Worm (Caenorhabditis elegans) whole organism, L4 larva: Measurements from ENCODE around the gene C49F8.14.

Experiments used
- F10B5.3 ChIP-seq: sonication (generic microtip); optimal IDR thresholded peaks from 2 replicates; lab custom pipeline; 2016; ENCODE audit warnings: mild to moderate bottlenecking, missing genetic modification characterization, missing compliant biosample characterization
- ZK546.5 ChIP-seq, 2 experiments: sonication (generic microtip); optimal IDR thresholded peaks; 2 replicates each; lab custom pipeline; 2017; ENCODE audit warnings: missing biosample characterization in 2 of 2, missing genetic modification characterization in 2 of 2
- aly-2 ChIP-seq: sonication (generic microtip); optimal IDR thresholded peaks from 2 replicates; lab custom pipeline; 2018; ENCODE audit warnings: missing biosample characterization, missing genetic modification characterization
- ceh-28 ChIP-seq: fragments of 150-350 bp; optimal IDR thresholded peaks from 2 replicates; lab custom pipeline; 2014; ENCODE audit warnings: missing biosample characterization, missing genetic modification reagents, missing genetic modification characterization
- ceh-32 ChIP-seq: sonication (generic microtip); optimal IDR thresholded peaks from 2 replicates; lab custom pipeline; 2016; ENCODE audit warnings: mild to moderate bottlenecking, missing genetic modification characterization, missing compliant biosample characterization; ENCODE audit not compliant: poor library complexity
- ceh-82 ChIP-seq: sonication (generic microtip); optimal IDR thresholded peaks from 2 replicates; lab custom pipeline; 2017; ENCODE audit warnings: missing biosample characterization, missing genetic modification characterization
- ces-1 ChIP-seq: fragments of 150-350 bp; sonication (generic microtip); optimal IDR thresholded peaks from 4 replicates; lab custom pipeline; 2014; ENCODE audit warnings: missing biosample characterization, missing genetic modification reagents, missing genetic modification characterization
- ctbp-1 ChIP-seq: fragments of 200-800 bp; sonication (Bioruptor generic); IDR thresholded peaks from 2 replicates; pipeline ENCODE4 v1.3.6; 2022; ENCODE audit warnings: missing genetic modification reagents, missing genetic modification characterization, missing compliant biosample characterization
- daf-16 ChIP-seq, 3 experiments: sonication (generic microtip); optimal IDR thresholded peaks; 2 replicates each; lab custom pipeline; 2016 to 2017; ENCODE audit warnings: missing genetic modification characterization in 3 of 3, missing genetic modification reagents in 3 of 3, mild to moderate bottlenecking in 2 of 3, missing compliant biosample characterization in 2 of 3, missing biosample characterization in 1 of 3, moderate library complexity in 1 of 3
- dmd-6 ChIP-seq: fragments of 200-800 bp; sonication (Bioruptor generic); IDR thresholded peaks from 2 replicates; pipeline ENCODE4 v1.3.6; 2022; ENCODE audit warnings: missing genetic modification reagents, missing genetic modification characterization, missing compliant biosample characterization
- dmd-8 ChIP-seq: fragments of 200-800 bp; sonication (Bioruptor generic); IDR thresholded peaks from 2 replicates; pipeline ENCODE4 v1.3.6; 2022; ENCODE audit warnings: missing genetic modification characterization, missing compliant biosample characterization
- dmd-9 ChIP-seq: fragments of 200-800 bp; sonication (Bioruptor generic); IDR thresholded peaks from 2 replicates; pipeline ENCODE4 v1.3.6; 2022; ENCODE audit warnings: missing genetic modification reagents, missing genetic modification characterization, missing compliant biosample characterization
- dve-1 ChIP-seq: sonication (generic microtip); optimal IDR thresholded peaks from 2 replicates; lab custom pipeline; 2017; ENCODE audit warnings: antibody characterized with exemption, mild to moderate bottlenecking, missing genetic modification characterization, missing compliant biosample characterization; ENCODE audit not compliant: insufficient read depth
- egl-27 ChIP-seq: sonication (generic microtip); optimal IDR thresholded peaks from 3 replicates; lab custom pipeline; 2017; ENCODE audit warnings: missing biosample characterization, missing genetic modification reagents, missing genetic modification characterization
- fkh-10 ChIP-seq: fragments of 150-350 bp; optimal IDR thresholded peaks from 2 replicates; lab custom pipeline; 2014; ENCODE audit warnings: missing biosample characterization, missing genetic modification reagents, missing genetic modification characterization
- hif-1 ChIP-seq, 2 experiments: sonication (generic microtip); optimal IDR thresholded peaks; 2 replicates each; lab custom pipeline; 2016 to 2017; ENCODE audit warnings: missing compliant biosample characterization in 2 of 2, missing genetic modification characterization in 2 of 2, missing genetic modification reagents in 2 of 2, missing genotype in 2 of 2, mild to moderate bottlenecking in 1 of 2
- hlh-11 ChIP-seq: fragments of 200-800 bp; sonication (Bioruptor generic); optimal IDR thresholded peaks from 2 replicates; lab custom pipeline; 2018; ENCODE audit warnings: mild to moderate bottlenecking, missing genetic modification characterization, missing compliant biosample characterization
- hlh-30 ChIP-seq: sonication (generic microtip); optimal IDR thresholded peaks from 2 replicates; lab custom pipeline; 2017; ENCODE audit warnings: antibody characterized with exemption, mild to moderate bottlenecking, missing genetic modification characterization, missing compliant biosample characterization; ENCODE audit not compliant: insufficient read depth
- lin-13 ChIP-seq: fragments of 150-350 bp; optimal IDR thresholded peaks from 2 replicates; lab custom pipeline; 2014; ENCODE audit warnings: missing biosample characterization, missing genetic modification reagents, missing genetic modification characterization
- lin-15B ChIP-seq: fragments of 150-350 bp; sonication (generic microtip); optimal IDR thresholded peaks from 3 replicates; lab custom pipeline; 2014; ENCODE audit warnings: missing biosample characterization, missing genetic modification characterization
- lin-29 ChIP-seq: fragments of 200-800 bp; sonication (Bioruptor generic); IDR thresholded peaks from 2 replicates; pipeline ENCODE4 v1.3.6; 2022; ENCODE audit warnings: missing genetic modification reagents, missing genetic modification characterization, missing compliant biosample characterization
- lsy-2 ChIP-seq, 2 experiments: fragments of 150-350 bp in 1 of 2; sonication (generic microtip) in 1 of 2; optimal IDR thresholded peaks; 2 replicates each; lab custom pipeline; 2014 to 2017; ENCODE audit warnings: missing biosample characterization in 2 of 2, missing genetic modification characterization in 2 of 2
- mdl-1 ChIP-seq, 2 experiments: fragments of 150-350 bp in 1 of 2; sonication (generic microtip) in 1 of 2; optimal IDR thresholded peaks; 2 replicates each; lab custom pipeline; 2014 to 2017; ENCODE audit warnings: missing biosample characterization in 2 of 2, missing genetic modification characterization in 2 of 2
- mes-2 ChIP-seq: sonication (generic microtip); optimal IDR thresholded peaks from 2 replicates; lab custom pipeline; 2016; ENCODE audit warnings: missing genotype, mild to moderate bottlenecking, missing genetic modification characterization, missing compliant biosample characterization; ENCODE audit not compliant: poor library complexity, severe bottlenecking
- mxl-2 ChIP-seq: fragments of 200-800 bp; sonication (Bioruptor generic); conservative IDR thresholded peaks from 2 replicates; pipeline ENCODE4 v1.3.6; 2022; ENCODE audit warnings: missing genetic modification reagents, missing genetic modification characterization, missing compliant biosample characterization
- nhr-10 ChIP-seq: fragments of 150-350 bp; optimal IDR thresholded peaks from 2 replicates; lab custom pipeline; 2014; ENCODE audit warnings: missing biosample characterization, missing genetic modification characterization
- nhr-102 ChIP-seq: sonication (generic microtip); optimal IDR thresholded peaks from 2 replicates; lab custom pipeline; 2016; ENCODE audit warnings: mild to moderate bottlenecking, missing genetic modification characterization, moderate library complexity, missing compliant biosample characterization
- nhr-25 ChIP-seq: sonication (generic microtip); optimal IDR thresholded peaks from 2 replicates; lab custom pipeline; 2017; ENCODE audit warnings: missing genetic modification characterization, mild to moderate bottlenecking, missing compliant biosample characterization, antibody characterized with exemption, moderate library complexity, borderline replicate concordance; ENCODE audit not compliant: insufficient read depth
- nhr-28 ChIP-seq: fragments of 150-350 bp; optimal IDR thresholded peaks from 2 replicates; lab custom pipeline; 2014; ENCODE audit warnings: missing biosample characterization, missing genetic modification characterization
- nhr-41 ChIP-seq: fragments of 200-800 bp; sonication (Bioruptor generic); IDR thresholded peaks from 2 replicates; pipeline ENCODE4 v1.3.6; 2022; ENCODE audit warnings: missing genetic modification reagents, missing genetic modification characterization, missing compliant biosample characterization
- nhr-76 ChIP-seq: fragments of 150-350 bp; optimal IDR thresholded peaks from 2 replicates; lab custom pipeline; 2014; ENCODE audit warnings: missing biosample characterization, missing genetic modification characterization
- nhr-77 ChIP-seq: fragments of 150-350 bp; optimal IDR thresholded peaks from 2 replicates; lab custom pipeline; 2014; ENCODE audit warnings: missing biosample characterization, missing genetic modification characterization
- pha-4 ChIP-seq, 2 experiments: fragments of 150-350 bp in 1 of 2; fragments of 200-800 bp in 1 of 2; sonication (Bioruptor generic) in 1 of 2; IDR thresholded peaks in 1 of 2; optimal IDR thresholded peaks in 1 of 2; 2 replicates each; pipeline versions ENCODE4 v1.3.6 to Lab custom; 2014 to 2022; ENCODE audit warnings: missing genetic modification characterization in 2 of 2, missing genetic modification reagents in 2 of 2, missing biosample characterization in 1 of 2, missing compliant biosample characterization in 1 of 2
- php-3 ChIP-seq: fragments of 200-800 bp; sonication (Bioruptor generic); IDR thresholded peaks from 2 replicates; pipeline ENCODE4 v1.3.6; 2022; ENCODE audit warnings: missing genetic modification reagents, missing genetic modification characterization, missing compliant biosample characterization
- pqm-1 ChIP-seq: sonication (generic microtip); optimal IDR thresholded peaks from 2 replicates; lab custom pipeline; 2017; ENCODE audit warnings: missing biosample characterization, missing genetic modification characterization
- skn-1 ChIP-seq: fragments of 150-350 bp; optimal IDR thresholded peaks from 2 replicates; lab custom pipeline; 2014; ENCODE audit warnings: missing biosample characterization, missing genetic modification characterization
- tag-97 ChIP-seq: fragments of 200-800 bp; sonication (Bioruptor generic); IDR thresholded peaks from 2 replicates; pipeline ENCODE4 v1.3.6; 2022; ENCODE audit warnings: missing genetic modification characterization, missing compliant biosample characterization
- tra-1 ChIP-seq: fragments of 200-800 bp; sonication (Bioruptor generic); IDR thresholded peaks from 2 replicates; pipeline ENCODE4 v1.3.6; 2022; ENCODE audit warnings: missing genetic modification reagents, missing genetic modification characterization, missing compliant biosample characterization
- unc-39 ChIP-seq: sonication (generic microtip); optimal IDR thresholded peaks from 2 replicates; lab custom pipeline; 2017; ENCODE audit warnings: missing biosample characterization, missing genetic modification characterization
- unc-62 ChIP-seq, 3 experiments: fragments of 150-350 bp in 1 of 3; sonication (generic microtip); optimal IDR thresholded peaks in 2 of 3; peaks in 1 of 3; 1 replicate in 1 of 3; 2 replicates in 2 of 3; lab custom pipeline; 2014 to 2017; ENCODE audit warnings: missing biosample characterization in 3 of 3, missing genetic modification characterization in 3 of 3, missing genetic modification reagents in 3 of 3, missing genotype in 1 of 3
- zip-2 ChIP-seq: fragments of 150-350 bp; optimal IDR thresholded peaks from 2 replicates; lab custom pipeline; 2014; ENCODE audit warnings: missing biosample characterization, missing genetic modification characterization

C49F8.14 gene

DNA sequence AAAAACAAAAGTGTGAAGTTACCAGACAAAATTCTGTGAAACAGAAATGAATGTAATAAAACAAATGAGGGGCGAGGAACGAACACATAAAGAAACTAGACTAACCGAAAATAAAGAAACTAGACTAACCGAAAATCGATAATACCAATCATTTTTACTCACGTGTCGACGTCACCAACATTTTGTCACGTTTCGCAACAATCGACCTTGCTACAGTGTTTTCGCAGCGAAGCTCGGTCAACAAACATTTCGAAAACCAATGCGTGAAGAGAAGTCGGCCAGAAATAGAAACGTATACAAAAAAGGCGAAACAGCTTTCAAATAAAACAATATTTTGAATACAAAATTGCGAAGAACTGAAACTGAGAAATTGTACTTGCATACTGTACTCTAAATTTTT, 9.8 kb downstream of the C49F8.14 start:
- TF ChIP-seq nhr-25 (tag; lab: Kevin White, UChicago), result no peak
- no peak for TF ChIP-seq daf-16 (GFP tag; optimal IDR thresholded peaks at IDR 0.05; lab: Kevin White, UChicago)
- TF ChIP-seq daf-16 (tag; optimal IDR thresholded peaks at IDR 0.05; lab: Kevin White, UChicago), result peak; percentile 47
- no peak for TF ChIP-seq fkh-10 (GFP tag; lab: Kevin White, UChicago)
- peak; percentile 11 for TF ChIP-seq hlh-11 (tag; lab: Kevin White, UChicago)
- peak; percentile 28 for TF ChIP-seq dve-1
- no peak for TF ChIP-seq ces-1
- TF ChIP-seq pha-4 (GFP tag; IDR thresholded peaks at IDR 0.05; lab: Robert Waterston, UW), result no peak
- peak; percentile 23 for TF ChIP-seq pha-4 (tag; optimal IDR thresholded peaks at IDR 0.05; lab: Kevin White, UChicago)
- TF ChIP-seq hlh-30, result peak; percentile 74
- TF ChIP-seq dmd-6, result 0 out of 2 replicates have a peak, but pooled peaks have one; percentile 13
- TF ChIP-seq ctbp-1, result no peak
- no peak for TF ChIP-seq mxl-2 (GFP tag; lab: Robert Waterston, UW)
- no peak for TF ChIP-seq tag-97 (GFP tag; lab: Robert Waterston, UW)
- TF ChIP-seq mdl-1 (tag; optimal IDR thresholded peaks at IDR 0.05; lab: Kevin White, UChicago), result peak in 1 of 2 experiments; percentile 21

- TF ChIP-seq fkh-10 (GFP tag; lab: Kevin White, UChicago) (peak; percentile 14), skn-1 (tag; lab: Kevin White, UChicago) (no peak)
These were observed 11.9 kb downstream of the C49F8.14 start, which contains the start of gene C49F8.1 for ce11 chrX:13364897-13365296. Gene C49F8.1, minus strand, starts transcription at chrX:13364997.

DNA sequence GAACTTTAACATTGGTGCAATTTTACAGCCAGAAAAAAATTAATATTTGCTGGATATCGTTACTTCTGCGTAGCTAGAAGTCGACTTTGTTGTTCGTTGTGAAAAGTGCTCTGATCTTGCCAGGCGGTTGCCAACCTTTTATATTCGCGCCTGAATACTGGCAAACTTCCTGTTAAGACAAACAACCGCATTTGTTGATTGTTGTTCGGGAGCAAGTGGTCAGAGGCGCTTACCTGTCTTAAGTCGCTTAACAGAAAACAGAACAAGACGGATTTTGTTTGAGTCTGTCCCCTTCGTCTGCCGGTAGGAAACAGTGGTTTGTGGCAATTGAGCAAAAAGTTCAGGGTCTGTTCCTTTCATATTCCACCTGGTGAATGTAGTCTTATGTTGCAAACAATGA, 14.3 kb downstream of the C49F8.14 start, which contains the start of gene C49F8.15:
TSS of gene C49F8.15 (minus strand) at position 101 of the 400 bp plus-strand sequence.
- TF ChIP-seq ctbp-1, result no peak

- TF ChIP-seq zip-2 (tag; lab: Kevin White, UChicago) (no peak), hlh-11 (tag; lab: Kevin White, UChicago) (peak; percentile 83), aly-2 (tag; lab: Kevin White, UChicago) (no peak), tra-1 (peak; percentile 38; the same call in 1 of the 2 replicates), unc-62 (GFP tag; optimal IDR thresholded peaks at IDR 0.05 in 1 of 2; lab: Kevin White, UChicago) (peak in 1 of 2 experiments; percentile 89), unc-62 (tag; optimal IDR thresholded peaks at IDR 0.05; lab: Kevin White, UChicago) (no peak), hif-1 (tag; optimal IDR thresholded peaks at IDR 0.05; lab: Kevin White, UChicago) (peak in 1 of 2 experiments; percentile 60), mes-2 (tag; lab: Kevin White, UChicago) (peak; percentile 4), nhr-10 (tag; lab: Kevin White, UChicago) (peak; percentile 4), mxl-2 (GFP tag; lab: Robert Waterston, UW) (0 out of 2 replicates have a peak, but pooled peaks have one; percentile 10), ceh-82 (tag; lab: Kevin White, UChicago) (no peak), nhr-28 (peak; percentile 57), nhr-41 (no peak), nhr-25 (tag; lab: Kevin White, UChicago) (no peak), hlh-30 (peak; percentile 61), ceh-28 (no peak), ceh-32 (tag; lab: Kevin White, UChicago) (no peak), lin-29 (no peak), dmd-6 (peak; percentile 97), nhr-102 (peak; percentile 46), daf-16 (GFP tag; optimal IDR thresholded peaks at IDR 0.05; lab: Kevin White, UChicago) (no peak), daf-16 (tag; optimal IDR thresholded peaks at IDR 0.05; lab: Kevin White, UChicago) (peak; percentile 65), lsy-2 (tag; optimal IDR thresholded peaks at IDR 0.05; lab: Kevin White, UChicago) (peak in 1 of 2 experiments; percentile 30), dmd-9 (GFP tag; lab: Robert Waterston, UW) (no peak), lin-15B (tag; lab: Kevin White, UChicago) (no peak), F10B5.3 (tag; lab: Kevin White, UChicago) (no peak), lin-13 (GFP tag; lab: Kevin White, UChicago) (no peak), pqm-1 (tag; lab: Kevin White, UChicago) (peak; percentile 55), egl-27 (no peak), ZK546.5 (tag; optimal IDR thresholded peaks at IDR 0.05; lab: Kevin White, UChicago) (no peak), nhr-76 (tag; lab: Kevin White, UChicago) (no peak), nhr-77 (tag; lab: Kevin White, UChicago) (peak; percentile 11), php-3 (GFP tag; lab: Robert Waterston, UW) (peak; percentile 65), dmd-8 (GFP tag; lab: Robert Waterston, UW) (no peak), dve-1 (peak; percentile 88), unc-39 (tag; lab: Kevin White, UChicago) (no peak)
These were observed 16.1 kb downstream of the C49F8.14 start for ce11 chrX:13360632-13361031.
